Fruit fly (Drosophila melanogaster): ENCODE results near the gene MED14.

DNA sequence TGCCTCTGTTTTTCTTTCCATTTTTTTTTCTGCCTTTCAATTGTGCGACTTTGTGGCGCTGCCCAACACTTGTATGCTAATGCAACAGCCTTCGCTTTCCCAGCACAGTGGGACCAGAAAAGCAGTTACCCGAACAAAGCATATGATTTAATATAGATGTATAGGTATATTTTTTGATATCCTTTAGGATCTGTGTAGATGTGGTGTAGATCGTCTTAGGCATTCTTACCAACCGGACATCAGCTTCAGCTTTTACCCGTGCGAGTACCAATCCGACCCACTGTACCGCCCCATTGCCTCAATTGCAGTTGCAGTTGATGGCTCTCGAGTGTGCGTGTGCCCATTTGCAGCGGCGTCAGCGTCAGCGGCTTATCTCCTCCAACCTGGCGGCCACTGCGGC, 43.4 kb downstream of the MED14 start:
- TF ChIP-seq CG9705 (GFP tag; optimal IDR thresholded peaks at IDR 0.05) (no peak), Rel (GFP tag; optimal IDR thresholded peaks at IDR 0.05) (no peak), Rel (tag; optimal IDR thresholded peaks at IDR 0.05) (no peak), jim (GFP tag; optimal IDR thresholded peaks at IDR 0.05) (no peak), usp (GFP tag; optimal IDR thresholded peaks at IDR 0.05) (no peak), Myc (optimal IDR thresholded peaks at IDR 0.05) (no peak), dmrt93B (GFP tag; optimal IDR thresholded peaks at IDR 0.05) (no peak), Mio (GFP tag; optimal IDR thresholded peaks at IDR 0.05) (no peak), N (GFP tag; optimal IDR thresholded peaks at IDR 0.05) (no peak), sv (GFP tag; optimal IDR thresholded peaks at IDR 0.05) (no peak), Dfd (GFP tag; optimal IDR thresholded peaks at IDR 0.05) (no peak), psq (GFP tag; optimal IDR thresholded peaks at IDR 0.05) (no peak)
